Worm (Caenorhabditis elegans) whole organism, midembryonic: Measurements from ENCODE around the gene Y39A1A.20.

ENCODE experiments used
- T22C8.4 ChIP-seq: fragments of 200-800 bp; sonication (Bioruptor generic); IDR thresholded peaks from 2 replicates; pipeline ENCODE4 v1.3.6; 2022; ENCODE audit warnings: missing genetic modification characterization, missing compliant biosample characterization
- cog-1 ChIP-seq: sonication (generic microtip); optimal IDR thresholded peaks from 2 replicates; lab custom pipeline; 2016; ENCODE audit warnings: missing genetic modification characterization, missing compliant biosample characterization
- flt-1 ChIP-seq: fragments of 200-800 bp; sonication (Bioruptor generic); IDR thresholded peaks from 2 replicates; pipeline ENCODE4 v1.3.6; 2022; ENCODE audit warnings: missing genetic modification characterization, missing compliant biosample characterization
- klf-2 ChIP-seq: fragments of 200-800 bp; sonication (Bioruptor generic); conservative IDR thresholded peaks from 2 replicates; pipeline ENCODE4 v1.3.6; 2022; ENCODE audit warnings: missing genetic modification reagents, missing genetic modification characterization, missing compliant biosample characterization
- med-1 ChIP-seq: sonication (generic microtip); optimal IDR thresholded peaks from 2 replicates; lab custom pipeline; 2017; ENCODE audit warnings: missing genetic modification characterization, mild to moderate bottlenecking, missing compliant biosample characterization, antibody characterized with exemption, missing genetic modification reagents; ENCODE audit not compliant: insufficient read depth
- ref-1 ChIP-seq: fragments of 200-800 bp; sonication (Bioruptor generic); conservative IDR thresholded peaks from 2 replicates; pipeline ENCODE4 v1.3.6; 2022; ENCODE audit warnings: missing genetic modification reagents, missing genetic modification characterization, missing compliant biosample characterization
- tab-1 ChIP-seq: fragments of 200-800 bp; sonication (Bioruptor generic); IDR thresholded peaks from 2 replicates; pipeline ENCODE4 v1.3.6; 2022; ENCODE audit warnings: missing genetic modification characterization, missing compliant biosample characterization
- ztf-23 ChIP-seq: fragments of 200-800 bp; sonication (Bioruptor generic); IDR thresholded peaks from 2 replicates; pipeline ENCODE4 v1.3.6; 2022; ENCODE audit warnings: missing genetic modification reagents, missing genetic modification characterization, missing compliant biosample characterization
- ztf-29 ChIP-seq: fragments of 200-800 bp; sonication (Bioruptor generic); IDR thresholded peaks from 2 replicates; pipeline ENCODE4 v1.3.6; 2022; ENCODE audit warnings: missing genetic modification reagents, missing genetic modification characterization, missing compliant biosample characterization

- TF ChIP-seq cog-1 (no peak), flt-1 (0 out of 2 replicates have a peak, but pooled peaks have one; percentile 51), ztf-23 (GFP tag; lab: Robert Waterston, UW) (peak; percentile 83), tab-1 (GFP tag; lab: Robert Waterston, UW) (no peak), T22C8.4 (GFP tag; lab: Robert Waterston, UW) (no peak), ref-1 (GFP tag; lab: Robert Waterston, UW) (no peak), klf-2 (GFP tag; lab: Robert Waterston, UW) (no peak), med-1 (no peak), ztf-29 (GFP tag; lab: Robert Waterston, UW) (no peak)
Observed at ce11 chrIII:10739902-10740301, 39.5 kb upstream of the Y39A1A.20 start.
